Fruit fly (Drosophila melanogaster): ENCODE data around the gene Jwa.

The Jwa gene

dm6 chr2L:18702721-18703488, 2.6 kb downstream of the Jwa start, which contains the start of the genes CG10376 and CG10343 (continued):
- TF ChIP-seq CG13424 (tag; optimal IDR thresholded peaks at IDR 0.05) (peak; percentile 95), Doc3 (GFP tag; IDR thresholded peaks at IDR 0.05; ENCODE audit: partially characterized antibody) (no peak), CG7963 (GFP tag; IDR thresholded peaks at IDR 0.05; ENCODE audit: partially characterized antibody) (peak; percentile 67), CG14441 (GFP tag; IDR thresholded peaks at IDR 0.05) (peak; percentile 82), Myb (GFP tag; optimal IDR thresholded peaks at IDR 0.05) (peak; percentile 17), CG9817 (tag; optimal IDR thresholded peaks at IDR 0.05) (peak; percentile 96), twi (tag; optimal IDR thresholded peaks at IDR 0.05) (peak; percentile 90), CTCF (GFP tag; optimal IDR thresholded peaks at IDR 0.05) (peak; percentile 24), croc (GFP tag; conservative IDR thresholded peaks at IDR 0.05) (peak; percentile 87), CG32532 (GFP tag; IDR thresholded peaks at IDR 0.05) (peak; percentile 90), salm (tag; optimal IDR thresholded peaks at IDR 0.05) (peak; percentile 70), Lpt (GFP tag; optimal IDR thresholded peaks at IDR 0.05) (no peak), CG2712 (tag; optimal IDR thresholded peaks at IDR 0.05) (peak; percentile 95), CG6689 (GFP tag; IDR thresholded peaks at IDR 0.05) (peak; percentile 89), CG4282 (GFP tag; optimal IDR thresholded peaks at IDR 0.05) (no peak), MBD-R2 (GFP tag; IDR thresholded peaks at IDR 0.05) (peak; percentile 79), CG11247 (GFP tag; IDR thresholded peaks at IDR 0.05) (peak; percentile 79), amos (GFP tag; IDR thresholded peaks at IDR 0.05; ENCODE audit: partially characterized antibody) (no peak), sqz (GFP tag; optimal IDR thresholded peaks at IDR 0.05) (peak; percentile 87), CG3847 (GFP tag; IDR thresholded peaks at IDR 0.05) (peak; percentile 93), TFAM (GFP tag; optimal IDR thresholded peaks at IDR 0.05) (no peak), gsb (GFP tag; IDR thresholded peaks at IDR 0.05) (peak; percentile 44; the same call in 1 of the 2 replicates), CG12769 (tag; optimal IDR thresholded peaks at IDR 0.05) (no peak), CG17829 (tag; optimal IDR thresholded peaks at IDR 0.05) (peak; percentile 95), CG6791 (GFP tag; IDR thresholded peaks at IDR 0.05; ENCODE audit: partially characterized antibody) (peak; percentile 78), zen (tag; optimal IDR thresholded peaks at IDR 0.05) (peak; percentile 90), CG18262 (tag; optimal IDR thresholded peaks at IDR 0.05) (peak; percentile 93), CG34376 (GFP tag; optimal IDR thresholded peaks at IDR 0.05) (peak; percentile 53), wdn (GFP tag; IDR thresholded peaks at IDR 0.05) (peak; percentile 76), Ptx1 (GFP tag; IDR thresholded peaks at IDR 0.05) (peak; percentile 93), Ssrp (tag; optimal IDR thresholded peaks at IDR 0.05) (peak; percentile 95), Dip2 (GFP tag; IDR thresholded peaks at IDR 0.05) (0 out of 2 replicates have a peak, but pooled peaks have one; percentile 28), Deaf1 (tag; optimal IDR thresholded peaks at IDR 0.05) (peak; percentile 65), toy (GFP tag; IDR thresholded peaks at IDR 0.05) (no peak; the same call in 1 of the 2 replicates), CG9609 (GFP tag; optimal IDR thresholded peaks at IDR 0.05) (peak; percentile 74), pum (GFP tag; optimal IDR thresholded peaks at IDR 0.05) (peak; percentile 65), pnt (GFP tag; optimal IDR thresholded peaks at IDR 0.05) (peak; percentile 60), CG3838 (GFP tag; optimal IDR thresholded peaks at IDR 0.05) (peak; percentile 60), schlank (tag; optimal IDR thresholded peaks at IDR 0.05) (peak; percentile 51), trem (tag; optimal IDR thresholded peaks at IDR 0.05) (peak; percentile 93), ewg (GFP tag; optimal IDR thresholded peaks at IDR 0.05) (peak; percentile 79), Hr51 (GFP tag; optimal IDR thresholded peaks at IDR 0.05) (peak; percentile 50 to 90), nerfin-1 (tag; optimal IDR thresholded peaks at IDR 0.05) (peak; percentile 99), stc (GFP tag; IDR thresholded peaks at IDR 0.05) (peak; percentile 44; the same call in 1 of the 2 replicates), p53 (GFP tag; optimal IDR thresholded peaks at IDR 0.05) (peak; percentile 34), Hey (tag; optimal IDR thresholded peaks at IDR 0.05) (peak; percentile 18), dati (GFP tag; IDR thresholded peaks at IDR 0.05) (no peak), Sry-β (GFP tag; optimal IDR thresholded peaks at IDR 0.05) (peak; percentile 74), Usf (GFP tag; optimal IDR thresholded peaks at IDR 0.05) (peak; percentile 90), emc (GFP tag; optimal IDR thresholded peaks at IDR 0.05) (peak; percentile 16)

Measured in whole organism, embryonic.